Fruit fly (Drosophila melanogaster) whole organism, wandering third instar larva: ENCODE measurements around the gene CG14646.

Experiments
- Abd-B ChIP-seq: fragments of >200 bp; optimal IDR thresholded peaks from 2 replicates; lab custom pipeline; 2017; ENCODE audit warnings: missing biosample characterization, missing genetic modification characterization
- CG32264 ChIP-seq: fragments of 200-800 bp; sonication (Bioruptor generic); optimal IDR thresholded peaks from 2 replicates; lab custom pipeline; 2016; ENCODE audit warnings: missing biosample characterization, missing genetic modification characterization
- CG9705 ChIP-seq: fragments of 200-800 bp; sonication (Bioruptor generic); optimal IDR thresholded peaks from 2 replicates; lab custom pipeline; 2018; ENCODE audit warnings: missing biosample characterization, mild to moderate bottlenecking, missing genetic modification characterization
- CrebA ChIP-seq: fragments of 200-800 bp; sonication (Bioruptor generic); optimal IDR thresholded peaks from 2 replicates; lab custom pipeline; 2016; ENCODE audit warnings: missing biosample characterization, mild to moderate bottlenecking, missing genetic modification characterization, borderline replicate concordance
- Dfd ChIP-seq: fragments of >200 bp; optimal IDR thresholded peaks from 2 replicates; lab custom pipeline; 2017; ENCODE audit warnings: missing biosample characterization, missing genetic modification characterization
- Dif ChIP-seq: fragments of 200-275, 200-300 bp; sonication (Bioruptor generic); optimal IDR thresholded peaks from 2 replicates; lab custom pipeline; 2018; ENCODE audit warnings: missing biosample characterization, missing genetic modification characterization; ENCODE audit not compliant: partially characterized antibody
- GATAd ChIP-seq: sonication (Bioruptor generic); optimal IDR thresholded peaks from 2 replicates; lab custom pipeline; 2016; ENCODE audit warnings: missing biosample characterization, missing genetic modification characterization
- HLH106 ChIP-seq: fragments of 200-800 bp; optimal IDR thresholded peaks from 3 replicates; lab custom pipeline; 2019; ENCODE audit warnings: missing biosample characterization, mild to moderate bottlenecking, missing genetic modification characterization, moderate library complexity
- Hnf4 ChIP-seq: fragments of 200-800 bp; sonication (Bioruptor generic); optimal IDR thresholded peaks from 2 replicates; lab custom pipeline; 2016; ENCODE audit warnings: missing biosample characterization, mild to moderate bottlenecking, missing genetic modification characterization
- Hr78 ChIP-seq: fragments of >200 bp; optimal IDR thresholded peaks from 2 replicates; lab custom pipeline; 2017; ENCODE audit warnings: missing biosample characterization, missing genetic modification characterization
- Hr83 ChIP-seq: fragments of 200-300 bp; sonication (Bioruptor generic); optimal IDR thresholded peaks from 2 replicates; lab custom pipeline; 2016; ENCODE audit warnings: missing biosample characterization, mild to moderate bottlenecking, missing genetic modification characterization, moderate library complexity; ENCODE audit not compliant: poor library complexity, severe bottlenecking
- Jra ChIP-seq: sonication (Bioruptor generic); optimal IDR thresholded peaks from 2 replicates; lab custom pipeline; 2016; ENCODE audit warnings: missing biosample characterization, missing genetic modification characterization
- Mio ChIP-seq: sonication (Bioruptor generic); optimal IDR thresholded peaks from 2 replicates; lab custom pipeline; 2016; ENCODE audit warnings: missing biosample characterization, missing genetic modification characterization
- Myc ChIP-seq: fragments of >200 bp; optimal IDR thresholded peaks from 2 replicates; lab custom pipeline; 2017
- N ChIP-seq: fragments of >200 bp; optimal IDR thresholded peaks from 2 replicates; lab custom pipeline; 2018; ENCODE audit warnings: missing biosample characterization, missing external identifiers, missing genetic modification characterization
- OdsH ChIP-seq: fragments of 200-800 bp; sonication (Bioruptor generic); optimal IDR thresholded peaks from 2 replicates; lab custom pipeline; 2016; ENCODE audit warnings: missing biosample characterization, mild to moderate bottlenecking, missing genetic modification characterization
- Rel ChIP-seq, 2 experiments: fragments of 200-800 bp; sonication (Bioruptor generic) in 1 of 2; optimal IDR thresholded peaks; 2 replicates in 1 of 2; 3 replicates in 1 of 2; lab custom pipeline; 2016 to 2019; ENCODE audit warnings: mild to moderate bottlenecking in 2 of 2, missing biosample characterization in 2 of 2, missing genetic modification characterization in 2 of 2, moderate library complexity in 1 of 2
- Sp1 ChIP-seq: fragments of 200-800 bp; sonication (Bioruptor generic); optimal IDR thresholded peaks from 3 replicates; lab custom pipeline; 2019; ENCODE audit warnings: missing biosample characterization, mild to moderate bottlenecking, missing genetic modification characterization, moderate library complexity
- Vsx2 ChIP-seq: fragments of 200-300, 225-300 bp; sonication (Bioruptor generic); optimal IDR thresholded peaks from 2 replicates; lab custom pipeline; 2018; ENCODE audit warnings: missing biosample characterization, missing genetic modification characterization; ENCODE audit not compliant: partially characterized antibody
- br ChIP-seq: fragments of 200-800 bp; sonication (Bioruptor generic); optimal IDR thresholded peaks from 2 replicates; lab custom pipeline; 2016; ENCODE audit warnings: missing biosample characterization, missing genetic modification characterization
- brk ChIP-seq: fragments of 200-800 bp; sonication (Bioruptor generic); optimal IDR thresholded peaks from 2 replicates; lab custom pipeline; 2016; ENCODE audit warnings: missing biosample characterization, mild to moderate bottlenecking, missing genetic modification characterization
- dl ChIP-seq, 2 experiments: fragments of 175-275, 200-275 bp in 1 of 2; fragments of 200-275 bp in 1 of 2; sonication (Bioruptor generic); optimal IDR thresholded peaks; lab custom pipeline; 2018; ENCODE audit warnings: mild to moderate bottlenecking in 2 of 2, missing biosample characterization in 2 of 2, missing genetic modification characterization in 2 of 2, moderate library complexity in 2 of 2; ENCODE audit not compliant: partially characterized antibody in 2 of 2, insufficient read depth in 1 of 2
- dmrt93B ChIP-seq: fragments of 200-800 bp; sonication (Bioruptor generic); optimal IDR thresholded peaks from 2 replicates; lab custom pipeline; 2018; ENCODE audit warnings: missing biosample characterization, mild to moderate bottlenecking, missing genetic modification characterization
- dsf ChIP-seq: sonication (Bioruptor generic); optimal IDR thresholded peaks from 2 replicates; lab custom pipeline; 2016; ENCODE audit warnings: missing biosample characterization, missing genetic modification characterization, borderline replicate concordance
- ey ChIP-seq: fragments of 200-800 bp; sonication (Bioruptor generic); optimal IDR thresholded peaks from 2 replicates; lab custom pipeline; 2016; ENCODE audit warnings: missing biosample characterization, missing genetic modification characterization
- foxo ChIP-seq, 2 experiments: fragments of 200-800 bp; sonication (Bioruptor generic); optimal IDR thresholded peaks; 2 replicates in 1 of 2; 3 replicates in 1 of 2; lab custom pipeline; 2016 to 2017; ENCODE audit warnings: missing biosample characterization in 2 of 2, missing genetic modification characterization in 2 of 2
- fru ChIP-seq: fragments of 200-800 bp; sonication (Bioruptor generic); optimal IDR thresholded peaks from 3 replicates; lab custom pipeline; 2016; ENCODE audit warnings: missing biosample characterization, mild to moderate bottlenecking, missing genetic modification characterization
- h ChIP-seq: fragments of 200-800 bp; sonication (Bioruptor generic); optimal IDR thresholded peaks from 3 replicates; lab custom pipeline; 2016; ENCODE audit warnings: missing biosample characterization, mild to moderate bottlenecking, missing genetic modification characterization
- jim ChIP-seq: fragments of 175-275, 200-325 bp; sonication (Bioruptor generic); optimal IDR thresholded peaks from 2 replicates; lab custom pipeline; 2016; ENCODE audit warnings: missing biosample characterization, mild to moderate bottlenecking, missing genetic modification characterization
- lola ChIP-seq: fragments of >200 bp; optimal IDR thresholded peaks from 2 replicates; lab custom pipeline; 2017; ENCODE audit warnings: missing biosample characterization, missing genetic modification characterization
- pan ChIP-seq: fragments of >200 bp; optimal IDR thresholded peaks from 2 replicates; lab custom pipeline; 2017
- psq ChIP-seq: fragments of 200-800 bp; sonication (Bioruptor generic); optimal IDR thresholded peaks from 3 replicates; lab custom pipeline; 2017; ENCODE audit warnings: missing biosample characterization, mild to moderate bottlenecking, missing genetic modification characterization, moderate library complexity
- rgr ChIP-seq: fragments of 200-800 bp; sonication (Bioruptor generic); optimal IDR thresholded peaks from 3 replicates; lab custom pipeline; 2016; ENCODE audit warnings: missing biosample characterization, mild to moderate bottlenecking, missing genetic modification characterization
- sage ChIP-seq: fragments of 200-800 bp; sonication (Bioruptor generic); optimal IDR thresholded peaks from 2 replicates; lab custom pipeline; 2016; ENCODE audit warnings: missing biosample characterization, mild to moderate bottlenecking, missing genetic modification characterization
- sv ChIP-seq: fragments of 200-800 bp; sonication (Bioruptor generic); optimal IDR thresholded peaks from 3 replicates; lab custom pipeline; 2016; ENCODE audit warnings: missing biosample characterization, missing genetic modification characterization
- tai ChIP-seq: sonication (Bioruptor generic); optimal IDR thresholded peaks from 2 replicates; lab custom pipeline; 2016; ENCODE audit warnings: missing biosample characterization, missing genetic modification characterization
- usp ChIP-seq: fragments of >200 bp; optimal IDR thresholded peaks from 2 replicates; lab custom pipeline; 2017; ENCODE audit warnings: missing biosample characterization, missing genetic modification characterization
- woc ChIP-seq: sonication (Bioruptor generic); optimal IDR thresholded peaks from 2 replicates; lab custom pipeline; 2016; ENCODE audit warnings: missing biosample characterization, mild to moderate bottlenecking, missing genetic modification characterization

Gene CG14646

dm6 chr3R:4394117-4394516, 4.0 kb downstream of the CG14646 start, which contains the start of gene CG34112:
Gene CG34112, minus strand, starts transcription at chr3R:4394259.
- peak; percentile 8 for TF ChIP-seq psq (GFP tag; lab: Kevin White, UChicago)
- TF ChIP-seq Dif (GFP tag; lab: Kevin White, UChicago) = peak; percentile 80
- no peak for TF ChIP-seq tai (GFP tag; lab: Kevin White, UChicago)
- TF ChIP-seq Rel (GFP tag; optimal IDR thresholded peaks at IDR 0.05; lab: Kevin White, UChicago) = no peak
- TF ChIP-seq Rel (tag; optimal IDR thresholded peaks at IDR 0.05; lab: Kevin White, UChicago) = peak; percentile 53
- no peak for TF ChIP-seq sv (GFP tag; lab: Kevin White, UChicago)
- TF ChIP-seq GATAd (GFP tag; lab: Kevin White, UChicago) = no peak
- TF ChIP-seq Hr83 (GFP tag; lab: Kevin White, UChicago) = peak; percentile 73
- peak; percentile 37 to 72 for TF ChIP-seq dl (GFP tag; optimal IDR thresholded peaks at IDR 0.05; lab: Kevin White, UChicago; ENCODE audit: insufficient read depth in 1 of 2, partially characterized antibody in 2 of 2)
- no peak for TF ChIP-seq OdsH (GFP tag; lab: Kevin White, UChicago)
- peak; percentile 11 for TF ChIP-seq Sp1 (GFP tag; lab: Kevin White, UChicago)
- peak; percentile 17 for TF ChIP-seq Hnf4
- no peak for TF ChIP-seq Vsx2 (GFP tag; lab: Kevin White, UChicago)
- TF ChIP-seq Hr78 (GFP tag; lab: Kevin White, UChicago) = no peak
- TF ChIP-seq ey (GFP tag; lab: Kevin White, UChicago) = no peak
- TF ChIP-seq pan (lab: Kevin White, UChicago) = no peak
- TF ChIP-seq Myc (lab: Kevin White, UChicago) = no peak
- TF ChIP-seq br (GFP tag; lab: Kevin White, UChicago) = peak; percentile 45
- peak; percentile 53 for TF ChIP-seq h
- TF ChIP-seq CG9705 (GFP tag; lab: Kevin White, UChicago) = no peak
- no peak for TF ChIP-seq sage (GFP tag; lab: Kevin White, UChicago)
- TF ChIP-seq rgr = peak; percentile 5

- peak; percentile 96 for TF ChIP-seq rgr
- peak; percentile 62 for TF ChIP-seq Jra
- no peak for TF ChIP-seq Hr78 (GFP tag; lab: Kevin White, UChicago)
- TF ChIP-seq N (GFP tag; lab: Kevin White, UChicago) = no peak
- peak; percentile 92 for TF ChIP-seq sage (GFP tag; lab: Kevin White, UChicago)
- TF ChIP-seq lola (GFP tag; lab: Kevin White, UChicago) = no peak
- TF ChIP-seq CG9705 (GFP tag; lab: Kevin White, UChicago) = peak; percentile 20
- peak; percentile 94 to 96 for TF ChIP-seq foxo (GFP tag; optimal IDR thresholded peaks at IDR 0.05; lab: Kevin White, UChicago)
- peak; percentile 53 for TF ChIP-seq Hr83 (GFP tag; lab: Kevin White, UChicago)
- peak; percentile 43 for TF ChIP-seq jim
- TF ChIP-seq Dfd (GFP tag; lab: Kevin White, UChicago) = no peak
- peak; percentile 89 for TF ChIP-seq HLH106 (tag; lab: Kevin White, UChicago)
- peak; percentile 95 for TF ChIP-seq CG32264
- peak; percentile 95 for TF ChIP-seq OdsH (GFP tag; lab: Kevin White, UChicago)
- TF ChIP-seq dl (GFP tag; optimal IDR thresholded peaks at IDR 0.05; lab: Kevin White, UChicago; ENCODE audit: insufficient read depth in 1 of 2, partially characterized antibody in 2 of 2) = no peak
- TF ChIP-seq fru (GFP tag; lab: Kevin White, UChicago) = peak; percentile 95
- peak; percentile 94 for TF ChIP-seq Hnf4
- TF ChIP-seq Sp1 (GFP tag; lab: Kevin White, UChicago) = peak; percentile 89
- TF ChIP-seq woc (GFP tag; lab: Kevin White, UChicago) = peak; percentile 96
- no peak for TF ChIP-seq CrebA (GFP tag; lab: Kevin White, UChicago)
- TF ChIP-seq Myc (lab: Kevin White, UChicago) = peak; percentile 91
- peak; percentile 80 for TF ChIP-seq dmrt93B (GFP tag; lab: Kevin White, UChicago)
- peak; percentile 3 for TF ChIP-seq dsf (GFP tag; lab: Kevin White, UChicago)
- TF ChIP-seq psq (GFP tag; lab: Kevin White, UChicago) = peak; percentile 84
- no peak for TF ChIP-seq usp (GFP tag; lab: Kevin White, UChicago)
- TF ChIP-seq ey (GFP tag; lab: Kevin White, UChicago) = peak; percentile 97
- peak; percentile 68 for TF ChIP-seq sv (GFP tag; lab: Kevin White, UChicago)
- TF ChIP-seq tai (GFP tag; lab: Kevin White, UChicago) = no peak
- TF ChIP-seq br (GFP tag; lab: Kevin White, UChicago) = peak; percentile 95
- TF ChIP-seq h = peak; percentile 99
- TF ChIP-seq pan (lab: Kevin White, UChicago) = no peak
- no peak for TF ChIP-seq GATAd (GFP tag; lab: Kevin White, UChicago)
- peak; percentile 71 for TF ChIP-seq Mio
- no peak for TF ChIP-seq Vsx2 (GFP tag; lab: Kevin White, UChicago)
- peak; percentile 79 for TF ChIP-seq Rel (GFP tag; optimal IDR thresholded peaks at IDR 0.05; lab: Kevin White, UChicago)
- peak; percentile 60 for TF ChIP-seq Rel (tag; optimal IDR thresholded peaks at IDR 0.05; lab: Kevin White, UChicago)
- no peak for TF ChIP-seq Dif (GFP tag; lab: Kevin White, UChicago)
- peak; percentile 69 for TF ChIP-seq brk (GFP tag; lab: Kevin White, UChicago)
- TF ChIP-seq Abd-B (GFP tag; lab: Kevin White, UChicago) = no peak
These were observed 4.8 kb downstream of the CG14646 start for dm6 chr3R:4394654-4395581.
